Fruit fly (Drosophila melanogaster): ENCODE data around the gene Nup107.

Nup107 gene

DNA sequence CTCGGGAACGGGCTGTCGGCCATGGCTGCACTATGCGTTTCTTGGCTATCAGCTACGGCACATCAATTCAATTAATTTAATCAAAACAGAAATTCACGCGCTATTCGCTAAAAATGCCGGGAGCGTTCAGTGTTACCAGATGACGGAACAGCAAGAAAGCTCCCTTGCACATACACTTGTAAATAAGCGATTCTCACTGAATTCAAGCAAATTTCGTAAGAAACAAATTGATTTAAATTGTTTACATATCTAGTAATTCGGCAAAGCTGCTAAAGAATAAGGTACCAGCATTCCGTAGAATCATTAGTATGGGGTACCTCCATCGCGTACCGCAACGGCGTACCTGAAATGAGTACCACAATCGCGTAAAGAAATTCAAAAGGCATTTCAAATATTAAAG lies at the start of gene Nup107:
Gene Nup107, minus strand, starts transcription at position 149 of the 400 bp plus-strand sequence.
- TF ChIP-seq noc (tag; optimal IDR thresholded peaks at IDR 0.05) = no peak

DNA sequence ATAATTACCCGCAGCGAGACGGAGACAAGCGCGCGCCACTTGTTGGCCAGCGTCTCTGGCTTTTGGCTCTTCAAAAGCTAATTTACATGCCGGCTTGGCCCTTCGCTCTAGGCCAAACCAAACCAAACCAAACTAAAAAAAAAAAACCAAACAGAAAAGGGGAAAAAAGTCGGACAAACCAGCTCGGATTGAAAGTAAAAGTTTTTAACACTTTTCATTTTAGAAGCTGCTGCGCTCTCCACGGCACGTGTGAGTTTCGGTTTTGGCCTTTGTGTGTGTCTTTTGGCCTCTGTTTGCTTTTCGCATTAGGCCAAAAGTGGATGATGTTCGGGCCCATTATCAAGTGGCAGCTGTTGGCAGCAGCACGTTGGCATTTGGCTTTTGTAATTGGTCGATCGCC lies 45.4 kb upstream of the Nup107 start:
- no peak for TF ChIP-seq noc (tag; optimal IDR thresholded peaks at IDR 0.05)

DNA sequence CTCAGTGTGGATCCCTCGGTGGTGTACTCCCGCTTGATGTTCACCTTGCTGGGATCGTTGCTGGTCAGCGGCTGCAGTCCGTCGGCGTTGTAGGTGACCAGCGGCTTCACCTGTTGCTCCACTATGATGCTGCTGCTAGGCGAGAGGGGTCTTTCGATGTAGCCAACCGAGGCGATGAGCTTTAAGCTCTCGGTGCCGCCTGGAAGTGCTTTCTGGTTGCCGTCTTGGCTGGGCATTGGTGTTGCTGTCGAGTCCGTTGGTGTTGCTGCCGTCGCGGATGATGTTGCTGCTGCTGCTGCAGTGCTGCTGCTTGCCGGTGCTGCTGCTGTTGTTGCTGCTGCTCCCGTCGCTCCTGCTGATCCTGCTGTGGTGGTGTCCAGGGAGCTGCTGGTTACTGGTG lies 38.2 kb upstream of the Nup107 start:
- no peak for TF ChIP-seq noc (tag; optimal IDR thresholded peaks at IDR 0.05)

DNA sequence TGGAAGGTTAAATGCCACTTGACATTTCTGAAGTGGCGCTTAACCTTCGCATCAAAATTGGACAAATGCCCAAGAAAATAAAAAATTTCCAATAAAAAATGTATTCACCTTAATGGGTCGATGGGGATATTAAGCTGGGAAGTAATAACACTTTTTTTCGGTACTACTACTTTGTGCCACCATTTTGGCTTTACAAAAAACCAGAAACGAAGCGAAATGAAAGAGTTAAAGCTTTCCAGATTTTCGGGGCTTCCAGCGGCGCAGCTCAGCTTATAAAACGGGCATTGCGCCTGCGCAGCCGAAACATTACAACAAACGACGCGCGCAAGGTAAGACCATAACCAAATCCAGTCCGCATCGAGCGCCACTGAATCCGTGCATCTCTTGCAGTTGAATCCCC lies 34.7 kb upstream of the Nup107 start, which contains the start of gene CG17127:
Gene CG17127, plus strand, starts transcription at position 301 of the 400 bp plus-strand sequence.
- TF ChIP-seq noc (tag; optimal IDR thresholded peaks at IDR 0.05) = no peak

DNA sequence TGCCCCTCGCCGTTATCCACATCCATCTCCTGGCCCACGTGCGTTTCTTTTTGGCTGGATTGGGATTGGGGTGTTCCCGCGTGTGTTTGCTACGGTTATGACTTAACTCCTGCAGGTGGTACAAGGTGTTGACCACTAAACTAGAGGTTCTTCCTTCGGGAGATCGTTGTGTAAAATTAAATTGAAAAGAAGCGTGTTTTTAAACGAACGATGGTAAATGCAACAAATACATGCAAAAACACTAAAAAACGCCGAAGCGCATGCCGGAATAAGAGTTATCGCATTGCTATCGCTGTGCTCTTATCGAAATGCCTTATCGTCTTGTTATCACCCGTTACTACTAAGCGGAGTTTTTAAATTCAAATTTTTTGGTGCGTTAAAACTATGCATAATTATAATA lies 33.8 kb upstream of the Nup107 start, which contains the start of gene CG6724:
Gene CG6724, minus strand, starts transcription at position 245 of the 400 bp plus-strand sequence.
- no peak for TF ChIP-seq noc (tag; optimal IDR thresholded peaks at IDR 0.05)

DNA sequence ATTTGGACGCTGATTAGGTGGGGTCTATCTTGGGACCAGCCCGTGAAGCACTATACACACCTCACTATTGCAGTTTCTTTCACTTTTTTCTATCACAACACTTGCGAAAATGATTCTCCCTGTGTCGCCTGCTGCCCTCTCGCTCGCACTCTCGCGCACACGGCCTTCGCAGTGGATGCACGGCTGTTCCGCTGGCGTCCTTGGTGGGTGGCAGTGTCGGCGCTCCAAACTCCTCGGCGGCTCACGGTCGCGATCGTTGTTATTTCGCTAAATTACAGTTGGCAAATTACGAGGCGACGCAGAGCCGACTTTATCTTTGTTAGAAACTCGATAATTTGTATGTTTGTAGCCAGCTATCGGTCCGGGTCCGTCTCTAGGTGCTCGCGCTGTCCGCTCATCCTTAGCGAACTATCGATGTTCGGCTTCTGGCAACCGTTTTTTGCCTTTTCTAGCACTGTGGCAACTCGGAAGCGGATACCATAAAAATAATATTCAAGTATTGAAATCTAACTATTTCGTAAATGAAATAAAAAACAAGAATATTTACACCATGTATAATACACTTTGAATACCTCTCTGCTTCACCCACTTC lies 31.8 kb upstream of the Nup107 start, which contains the start of gene Ubc2:
Gene Ubc2, minus strand, starts transcription at position 410 of the 592 bp plus-strand sequence.
- TF ChIP-seq noc (tag; optimal IDR thresholded peaks at IDR 0.05) = no peak

DNA sequence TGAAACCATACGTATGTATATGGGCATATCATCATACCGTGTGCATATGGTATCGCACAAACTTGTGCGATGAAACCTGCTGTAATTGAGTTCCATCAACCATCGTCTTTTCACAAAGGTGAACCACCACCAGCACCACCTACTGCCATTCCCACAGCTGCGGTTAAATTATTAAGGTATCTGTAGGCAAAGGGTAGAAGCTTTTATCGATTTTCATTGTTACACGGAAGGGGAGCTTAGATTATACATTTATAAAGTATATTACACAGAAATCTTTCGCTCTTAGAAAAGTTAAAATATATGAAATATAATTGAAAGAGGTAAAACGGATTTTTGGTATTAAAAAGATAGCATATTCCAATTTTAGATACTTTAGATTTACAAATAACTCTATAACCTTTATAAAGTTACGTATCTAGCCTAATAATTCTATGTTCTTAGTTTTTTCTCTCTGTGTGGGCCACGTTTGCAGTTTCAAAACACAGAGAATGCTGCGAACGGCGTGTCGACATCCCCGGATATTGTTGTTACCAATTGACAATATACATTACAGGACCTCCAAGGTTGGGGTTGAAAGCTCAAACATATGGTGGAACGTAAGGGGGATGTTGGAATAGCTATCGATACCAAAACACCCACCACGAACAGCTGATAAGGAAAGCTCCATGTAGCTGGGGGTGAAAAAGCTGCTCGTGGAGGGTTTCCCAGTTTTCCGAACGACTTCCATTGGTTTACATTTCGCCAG lies 24.7 kb upstream of the Nup107 start, which contains the start of gene CG6495:
Gene CG6495, plus strand, starts transcription at position 695 of the 745 bp plus-strand sequence.
- no peak for TF ChIP-seq noc (tag; optimal IDR thresholded peaks at IDR 0.05)

DNA sequence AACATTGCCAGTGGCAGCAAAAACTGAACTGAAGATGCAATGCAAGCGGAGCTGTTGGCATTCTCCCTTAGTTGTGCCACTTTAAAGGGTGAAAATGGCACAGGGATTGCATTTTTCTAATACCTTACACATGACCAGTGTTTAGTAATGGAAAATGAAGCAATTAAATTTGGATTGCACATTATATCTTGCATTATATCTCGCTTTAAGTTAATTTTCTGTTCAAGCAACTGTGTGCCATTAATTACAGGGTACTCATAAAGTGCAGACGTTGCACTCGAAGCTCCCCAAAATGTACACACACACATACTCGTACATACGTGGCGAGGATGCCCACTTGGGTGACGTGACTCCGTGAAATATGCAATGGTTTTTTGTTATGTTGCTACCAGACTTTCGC lies 23.8 kb upstream of the Nup107 start:
- TF ChIP-seq noc (tag; optimal IDR thresholded peaks at IDR 0.05) = no peak

DNA sequence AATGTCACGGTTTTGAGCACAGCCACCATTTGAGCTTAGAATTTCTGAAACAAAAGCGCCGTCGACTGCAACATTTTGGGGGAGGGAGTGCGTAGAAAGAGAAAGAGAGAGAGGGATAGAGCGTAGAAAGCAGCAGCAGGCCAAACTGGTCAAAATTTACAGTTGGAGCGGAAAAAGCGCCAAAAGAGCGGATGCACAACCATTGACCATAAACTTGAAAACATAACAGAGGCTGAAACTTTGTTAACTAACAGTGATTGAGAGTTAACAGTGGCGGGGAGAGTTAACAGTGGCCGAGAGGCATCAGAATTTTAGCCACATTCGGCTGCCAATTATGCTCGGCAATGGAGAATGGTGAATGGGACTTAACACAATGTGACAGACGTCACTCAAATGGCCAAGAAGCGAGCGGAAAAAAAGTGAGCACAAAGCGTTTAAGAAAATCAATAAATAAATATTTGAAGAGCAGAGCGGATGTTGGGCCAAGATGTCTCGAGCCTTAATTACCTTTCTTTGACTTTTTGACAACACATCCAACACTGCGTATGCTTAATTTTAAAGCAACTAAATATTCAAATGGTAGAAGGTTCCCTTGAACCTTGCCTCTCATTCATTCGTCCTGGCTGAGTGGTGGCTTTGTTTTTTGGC lies 21.3 kb upstream of the Nup107 start:
- TF ChIP-seq noc (tag; optimal IDR thresholded peaks at IDR 0.05) = no peak

DNA sequence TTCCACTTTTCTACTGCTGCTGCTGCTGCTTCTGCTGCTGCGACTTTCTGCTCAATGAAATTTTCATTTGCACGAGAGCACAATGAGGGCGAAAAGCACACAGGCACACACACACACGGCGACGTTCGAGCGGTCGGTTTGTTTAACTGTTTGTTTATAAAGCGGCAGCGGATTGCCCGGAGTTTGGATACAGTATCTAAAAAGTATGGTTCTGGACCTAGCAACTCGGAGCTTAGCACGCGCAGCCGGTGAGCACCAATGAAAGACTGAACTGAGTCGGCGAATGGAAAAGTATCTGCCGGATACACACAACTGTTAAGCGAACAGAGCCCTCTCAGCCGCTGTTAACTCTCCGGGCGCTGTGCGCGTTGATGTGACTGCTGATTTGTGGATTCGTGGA lies 20.2 kb upstream of the Nup107 start, which contains the start of gene CG17124:
Gene CG17124, minus strand, starts transcription at position 277 of the 400 bp plus-strand sequence.
- TF ChIP-seq noc (tag; optimal IDR thresholded peaks at IDR 0.05) = no peak

DNA sequence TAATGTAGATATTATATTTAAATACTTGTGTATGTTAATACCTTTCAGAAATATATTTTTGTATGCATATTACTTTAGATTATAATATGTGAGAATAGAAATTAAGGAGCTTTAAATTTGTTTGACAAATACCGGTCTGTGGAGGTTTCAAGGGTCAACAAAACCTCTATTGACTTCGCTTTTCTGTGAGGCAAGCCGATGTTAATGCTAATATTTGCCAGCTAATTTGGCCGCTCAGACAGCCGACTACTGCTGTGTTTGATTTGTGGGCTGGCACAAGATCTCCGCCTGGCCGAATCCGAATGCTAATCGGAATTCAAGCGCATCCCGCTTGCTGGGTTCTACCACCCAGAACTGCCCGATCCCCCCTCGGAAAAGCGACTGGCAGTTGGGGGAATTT lies 18.7 kb upstream of the Nup107 start:
- TF ChIP-seq noc (tag; optimal IDR thresholded peaks at IDR 0.05) = no peak

DNA sequence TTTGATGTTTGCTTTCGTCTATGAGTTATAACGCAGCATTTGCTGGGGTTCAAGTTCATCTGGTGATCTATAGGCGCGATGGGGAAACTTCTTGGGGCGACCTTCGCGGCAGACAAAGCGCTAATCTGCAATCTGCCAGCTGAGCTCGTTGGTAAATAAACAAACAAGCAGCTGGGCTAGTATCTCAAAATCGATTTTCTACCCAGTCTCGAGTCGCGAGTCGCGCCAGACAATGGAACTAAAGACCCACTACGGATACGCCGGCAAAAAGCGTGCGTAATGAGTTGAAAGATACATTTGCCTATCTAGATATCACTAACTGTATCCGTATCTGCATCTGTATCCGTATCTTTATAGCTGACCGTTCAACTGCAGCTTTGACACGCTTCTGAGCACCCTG lies 17.7 kb upstream of the Nup107 start:
- no peak for TF ChIP-seq noc (tag; optimal IDR thresholded peaks at IDR 0.05)

DNA sequence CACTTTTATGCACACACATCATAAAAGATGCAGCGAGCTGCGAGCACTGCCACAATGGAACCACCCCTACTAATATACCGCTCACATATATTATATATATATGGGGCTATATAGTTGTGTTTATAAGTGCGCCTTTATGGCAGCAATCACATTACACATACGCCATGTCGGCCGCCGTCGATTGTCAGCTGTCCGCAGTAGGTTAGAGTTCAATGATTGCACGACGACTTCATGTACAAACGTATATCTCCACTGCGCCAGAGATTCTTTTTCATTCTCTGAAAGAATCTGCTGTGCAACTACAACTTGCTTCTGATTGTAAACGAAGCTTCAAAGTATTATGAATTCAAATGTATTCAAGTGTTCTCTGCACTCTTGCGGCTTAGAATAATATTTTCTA lies 16.8 kb upstream of the Nup107 start:
- TF ChIP-seq noc (tag; optimal IDR thresholded peaks at IDR 0.05) = no peak

DNA sequence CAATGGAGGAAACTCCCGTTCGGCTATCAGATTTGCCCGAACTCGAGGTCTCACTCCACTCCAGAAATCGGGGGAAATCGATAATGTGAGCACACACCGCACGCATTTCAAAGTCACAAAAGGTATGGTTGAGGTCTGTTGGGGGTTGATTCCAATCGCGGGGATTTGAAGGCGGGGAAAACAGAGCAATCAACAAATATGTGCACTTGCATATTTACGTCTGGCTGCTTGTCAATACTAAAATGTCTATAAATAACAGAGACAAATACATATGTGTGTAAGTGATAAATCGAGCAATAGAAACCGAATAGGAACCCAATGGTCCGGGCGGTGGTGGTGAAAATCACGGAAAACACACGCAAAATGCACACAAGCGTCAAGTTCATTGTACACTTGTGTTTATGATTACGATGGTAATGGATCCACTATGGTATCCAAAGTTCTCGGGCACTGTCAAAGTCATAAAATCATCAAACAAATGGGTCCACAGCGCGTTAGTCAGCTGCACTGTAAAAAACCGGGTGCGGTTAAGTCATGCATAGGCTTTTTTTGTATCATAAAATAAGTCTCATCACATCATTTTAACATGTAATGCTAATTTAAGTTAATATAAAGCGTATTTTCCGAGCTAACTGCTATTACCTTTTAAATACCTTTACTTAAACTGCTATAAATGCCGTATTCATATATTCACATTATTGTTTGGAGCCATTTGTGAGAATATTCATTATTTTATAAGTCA lies 16.2 kb upstream of the Nup107 start:
- TF ChIP-seq noc (tag; optimal IDR thresholded peaks at IDR 0.05) = no peak

DNA sequence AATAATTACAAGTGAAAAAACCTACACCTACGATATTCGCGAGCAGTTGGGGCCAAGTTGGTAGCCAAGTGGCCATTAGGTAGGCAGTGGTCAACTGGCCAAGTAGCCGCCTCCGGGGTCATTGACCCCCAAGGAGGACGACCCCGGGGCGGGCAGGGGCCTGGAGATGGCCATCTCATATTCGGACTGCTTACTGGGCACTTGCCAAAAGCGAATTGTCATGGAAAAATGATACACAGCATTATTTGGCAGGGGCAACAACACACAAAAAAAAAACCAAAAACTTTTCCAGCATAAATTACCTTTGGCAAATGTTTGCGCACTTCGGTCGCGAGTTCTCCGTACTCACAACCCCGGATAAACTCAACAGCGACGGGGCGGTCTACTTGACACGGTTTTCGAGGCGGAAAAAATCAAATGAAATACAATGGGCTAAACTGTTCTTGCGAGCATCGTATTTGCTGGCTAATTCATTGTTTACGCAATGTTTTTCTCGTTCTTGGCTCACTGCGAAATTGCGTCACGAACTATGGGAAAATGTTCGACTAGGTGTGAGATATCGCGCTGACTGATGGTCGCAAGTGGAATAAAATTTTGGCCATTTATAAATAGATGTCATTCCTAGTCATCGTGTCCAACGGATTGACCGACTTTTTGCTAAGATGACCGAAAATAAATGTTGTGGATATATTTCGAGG lies 15.2 kb upstream of the Nup107 start:
- TF ChIP-seq noc (tag; optimal IDR thresholded peaks at IDR 0.05) = no peak
